Worm (Caenorhabditis elegans): ENCODE measurements around the gene grl-30.

- TF ChIP-seq egl-27 (tag; optimal IDR thresholded peaks at IDR 0.05), result no peak
- TF ChIP-seq dmd-6 (GFP tag; IDR thresholded peaks at IDR 0.05), result no peak; the same call in 1 of the 2 replicates
- no peak for TF ChIP-seq nhr-76 (tag; optimal IDR thresholded peaks at IDR 0.05)
- TF ChIP-seq lin-13 (GFP tag; optimal IDR thresholded peaks at IDR 0.05), result no peak
- no peak for TF ChIP-seq nhr-25 (tag; optimal IDR thresholded peaks at IDR 0.05; ENCODE audit: borderline replicate concordance, insufficient read depth)
- no peak for TF ChIP-seq hif-1 (tag; optimal IDR thresholded peaks at IDR 0.05)
Observed at ce11 chrV:3552740-3553469, 3.2 kb upstream of the grl-30 start, which contains the start of gene T24A6.20.
